Fruit fly (Drosophila melanogaster) whole organism, embryonic: ENCODE results near the gene APP-BP1.

Experiments used
- Aef1 ChIP-seq: fragments of 200-800 bp; sonication (Bioruptor generic); IDR thresholded peaks from 3 replicates; pipeline ENCODE4 v1.3.6; 2022; ENCODE audit warnings: missing biosample characterization, missing genetic modification characterization
- CG10274 ChIP-seq: fragments of 200-800 bp; sonication (Bioruptor generic); optimal IDR thresholded peaks from 3 replicates; lab custom pipeline; 2017; ENCODE audit warnings: missing biosample characterization, mild to moderate bottlenecking, missing genetic modification characterization
- CG10321 ChIP-seq: fragments of 200-800 bp; sonication (Bioruptor generic); IDR thresholded peaks from 2 replicates; pipeline ENCODE4 v1.3.6; 2022; ENCODE audit warnings: missing biosample characterization, missing genetic modification characterization
- CG10462 ChIP-seq: fragments of 200-800 bp; sonication (Bioruptor generic); optimal IDR thresholded peaks from 2 replicates; lab custom pipeline; 2016; ENCODE audit warnings: missing biosample characterization, missing genetic modification characterization
- CG11504 ChIP-seq: fragments of 200-800 bp; sonication (Bioruptor generic); optimal IDR thresholded peaks from 3 replicates; lab custom pipeline; 2019; ENCODE audit warnings: missing biosample characterization, mild to moderate bottlenecking, missing genetic modification characterization, moderate library complexity
- CG11695 ChIP-seq: fragments of 200-800 bp; sonication (Bioruptor generic); IDR thresholded peaks from 3 replicates; pipeline ENCODE4 v1.3.6; 2022; ENCODE audit warnings: missing biosample characterization, missing genetic modification characterization
- CG11696 ChIP-seq: fragments of 200-800 bp; sonication (Bioruptor generic); IDR thresholded peaks from 2 replicates; pipeline ENCODE4 v1.3.6; 2022; ENCODE audit warnings: missing biosample characterization, missing genetic modification characterization
- CG12219 ChIP-seq: fragments of 200-800 bp; sonication (Bioruptor generic); optimal IDR thresholded peaks from 3 replicates; lab custom pipeline; 2018; ENCODE audit warnings: missing biosample characterization, mild to moderate bottlenecking, missing genetic modification characterization
- CG14050 ChIP-seq: fragments of 200-800 bp; sonication (Bioruptor generic); IDR thresholded peaks from 3 replicates; pipeline ENCODE4 v1.3.6; 2022; ENCODE audit warnings: missing biosample characterization, missing genetic modification characterization
- CG17802 ChIP-seq: fragments of 200-800 bp; sonication (Bioruptor generic); optimal IDR thresholded peaks from 2 replicates; lab custom pipeline; 2018; ENCODE audit warnings: missing biosample characterization, mild to moderate bottlenecking, missing genetic modification characterization, moderate library complexity
- CG18011 ChIP-seq: fragments of 200-800 bp; sonication (Bioruptor generic); optimal IDR thresholded peaks from 2 replicates; lab custom pipeline; 2017; ENCODE audit warnings: missing biosample characterization, missing genetic modification characterization, mild to moderate bottlenecking, moderate library complexity, missing genotype
- CG18262 ChIP-seq: fragments of 200-800 bp; optimal IDR thresholded peaks from 3 replicates; lab custom pipeline; 2019; ENCODE audit warnings: missing biosample characterization, mild to moderate bottlenecking, missing genetic modification characterization, moderate library complexity
- CG30431 ChIP-seq: fragments of 200-800 bp; sonication (Bioruptor generic); optimal IDR thresholded peaks from 2 replicates; lab custom pipeline; 2017; ENCODE audit warnings: missing biosample characterization, missing genetic modification characterization
- CG33213 ChIP-seq: fragments of 200-800 bp; sonication (Bioruptor generic); optimal IDR thresholded peaks from 3 replicates; lab custom pipeline; 2016; ENCODE audit warnings: missing biosample characterization, missing genetic modification characterization
- CG33557 ChIP-seq: fragments of 200-800 bp; sonication (Bioruptor generic); optimal IDR thresholded peaks from 2 replicates; lab custom pipeline; 2019; ENCODE audit warnings: missing biosample characterization, mild to moderate bottlenecking, missing genetic modification characterization, moderate library complexity
- CG4707 ChIP-seq: fragments of 200-800 bp; sonication (Bioruptor generic); optimal IDR thresholded peaks from 2 replicates; lab custom pipeline; 2018; ENCODE audit warnings: missing biosample characterization, mild to moderate bottlenecking, missing genetic modification characterization, moderate library complexity
- CG4854 ChIP-seq: fragments of 200-800 bp; sonication (Bioruptor generic); optimal IDR thresholded peaks from 2 replicates; lab custom pipeline; 2016; ENCODE audit warnings: missing biosample characterization, missing genetic modification characterization, inconsistent platforms
- CG6683 ChIP-seq: fragments of 200-800 bp; sonication (Bioruptor generic); optimal IDR thresholded peaks from 2 replicates; lab custom pipeline; 2017; ENCODE audit warnings: missing biosample characterization, mild to moderate bottlenecking, missing genetic modification characterization, missing genetic modification reagents
- CG7928 ChIP-seq: fragments of 200-800 bp; sonication (Bioruptor generic); optimal IDR thresholded peaks from 2 replicates; lab custom pipeline; 2017; ENCODE audit warnings: missing biosample characterization, mild to moderate bottlenecking, missing genetic modification characterization
- CG7963 ChIP-seq: fragments of 200-800 bp; sonication (Bioruptor generic); IDR thresholded peaks from 3 replicates; pipeline ENCODE4 v1.3.6; 2022; ENCODE audit warnings: missing biosample characterization, missing genetic modification characterization; ENCODE audit not compliant: partially characterized antibody
- CG9215 ChIP-seq: fragments of 200-800 bp; sonication (Bioruptor generic); IDR thresholded peaks from 2 replicates; pipeline ENCODE4 v1.3.6; 2022; ENCODE audit warnings: missing biosample characterization, missing genetic modification characterization
- CG9876 ChIP-seq: fragments of 200-800 bp; sonication (Bioruptor generic); optimal IDR thresholded peaks from 2 replicates; lab custom pipeline; 2016; ENCODE audit warnings: missing biosample characterization, missing genetic modification characterization
- CTCF ChIP-seq: fragments of 200-800 bp; sonication (Bioruptor generic); optimal IDR thresholded peaks from 2 replicates; lab custom pipeline; 2017; ENCODE audit warnings: missing biosample characterization, mild to moderate bottlenecking, missing genetic modification characterization, moderate library complexity
- D19A ChIP-seq: fragments of 200-800 bp; optimal IDR thresholded peaks from 3 replicates; lab custom pipeline; 2019; ENCODE audit warnings: missing biosample characterization, mild to moderate bottlenecking, missing genetic modification characterization, moderate library complexity
- Eip74EF ChIP-seq, 2 experiments: fragments of 200-800 bp in 1 of 2; fragments of >200 bp in 1 of 2; sonication (Bioruptor generic) in 1 of 2; optimal IDR thresholded peaks; 2 replicates each; lab custom pipeline; 2017 to 2019; ENCODE audit warnings: missing biosample characterization in 2 of 2, missing genetic modification characterization in 2 of 2, mild to moderate bottlenecking in 1 of 2, moderate library complexity in 1 of 2
- Elba2 ChIP-seq: fragments of 200-800 bp; sonication (Bioruptor generic); optimal IDR thresholded peaks from 3 replicates; lab custom pipeline; 2016; ENCODE audit warnings: missing biosample characterization, missing genetic modification characterization
- Meics ChIP-seq: fragments of 200-800 bp; sonication (Bioruptor generic); optimal IDR thresholded peaks from 2 replicates; lab custom pipeline; 2017; ENCODE audit warnings: missing biosample characterization, mild to moderate bottlenecking, missing genetic modification characterization
- NC2α ChIP-seq: fragments of 200-800 bp; sonication (Bioruptor generic); optimal IDR thresholded peaks from 2 replicates; lab custom pipeline; 2016; ENCODE audit warnings: missing biosample characterization, missing genetic modification characterization
- Side ChIP-seq: fragments of 200-800 bp; sonication (Bioruptor generic); optimal IDR thresholded peaks from 2 replicates; lab custom pipeline; 2016; ENCODE audit warnings: missing biosample characterization, missing genetic modification characterization
- Six4 ChIP-seq: fragments of 200-800 bp; sonication (Bioruptor generic); optimal IDR thresholded peaks from 2 replicates; lab custom pipeline; 2016; ENCODE audit warnings: missing biosample characterization, missing genetic modification characterization
- Sox100B ChIP-seq: fragments of 200-800 bp; sonication (Bioruptor generic); optimal IDR thresholded peaks from 3 replicates; lab custom pipeline; 2018; ENCODE audit warnings: missing biosample characterization, mild to moderate bottlenecking, missing genetic modification characterization
- bigmax ChIP-seq: fragments of 200-800 bp; sonication (Bioruptor generic); optimal IDR thresholded peaks from 2 replicates; lab custom pipeline; 2018; ENCODE audit warnings: missing biosample characterization, mild to moderate bottlenecking, missing genetic modification characterization
- chm ChIP-seq: fragments of 200-800 bp; sonication (Bioruptor generic); IDR thresholded peaks from 2 replicates; pipeline ENCODE4 v1.3.6; 2022; ENCODE audit warnings: missing biosample characterization, missing genetic modification characterization
- crol ChIP-seq: fragments of 200-800 bp; sonication (Bioruptor generic); IDR thresholded peaks from 2 replicates; pipeline ENCODE4 v1.3.6; 2022; ENCODE audit warnings: missing biosample characterization, missing genetic modification characterization
- crp ChIP-seq, 2 experiments: fragments of 200-800 bp; sonication (Bioruptor generic); optimal IDR thresholded peaks; 2 replicates in 1 of 2; 3 replicates in 1 of 2; lab custom pipeline; 2017; ENCODE audit warnings: missing biosample characterization in 2 of 2, missing genetic modification characterization in 2 of 2, mild to moderate bottlenecking in 1 of 2, moderate library complexity in 1 of 2
- gem ChIP-seq: fragments of 200-800 bp; sonication (Bioruptor generic); optimal IDR thresholded peaks from 2 replicates; lab custom pipeline; 2019; ENCODE audit warnings: missing biosample characterization, mild to moderate bottlenecking, missing genetic modification characterization, moderate library complexity
- grau ChIP-seq: fragments of 200-800 bp; optimal IDR thresholded peaks from 3 replicates; lab custom pipeline; 2019; ENCODE audit warnings: missing biosample characterization, mild to moderate bottlenecking, missing genetic modification characterization, moderate library complexity
- ham ChIP-seq: fragments of 200-800 bp; sonication (Bioruptor generic); IDR thresholded peaks from 2 replicates; pipeline ENCODE4 v1.3.6; 2022; ENCODE audit warnings: missing biosample characterization, missing genetic modification characterization
- her ChIP-seq: fragments of 200-800 bp; sonication (Bioruptor generic); optimal IDR thresholded peaks from 2 replicates; lab custom pipeline; 2016; ENCODE audit warnings: missing biosample characterization, missing genetic modification characterization
- mam ChIP-seq: fragments of 200-800 bp; sonication (Bioruptor generic); optimal IDR thresholded peaks from 3 replicates; lab custom pipeline; 2016; ENCODE audit warnings: missing biosample characterization, missing genetic modification characterization
- nom ChIP-seq: fragments of 200-800 bp; sonication (Bioruptor generic); optimal IDR thresholded peaks from 2 replicates; lab custom pipeline; 2017; ENCODE audit warnings: missing biosample characterization, missing genetic modification characterization, mild to moderate bottlenecking, moderate library complexity, missing genetic modification reagents
- scrt ChIP-seq: fragments of 200-800 bp; sonication (Bioruptor generic); optimal IDR thresholded peaks from 2 replicates; lab custom pipeline; 2018; ENCODE audit warnings: missing biosample characterization, mild to moderate bottlenecking, missing genetic modification characterization, moderate library complexity
- sens ChIP-seq: fragments of 200-800 bp; sonication (Bioruptor generic); peaks from one replicate; lab custom pipeline; 2016; ENCODE audit warnings: missing biosample characterization, missing genetic modification characterization
- slou ChIP-seq: fragments of 200-800 bp; sonication (Bioruptor generic); optimal IDR thresholded peaks from 3 replicates; lab custom pipeline; 2016; ENCODE audit warnings: missing biosample characterization, missing genetic modification characterization
- slp2 ChIP-seq: fragments of 200-800 bp; sonication (Bioruptor generic); optimal IDR thresholded peaks from 2 replicates; lab custom pipeline; 2016; ENCODE audit warnings: missing biosample characterization, missing genetic modification characterization
- trem ChIP-seq: fragments of 200-800 bp; optimal IDR thresholded peaks from 3 replicates; lab custom pipeline; 2019; ENCODE audit warnings: missing biosample characterization, mild to moderate bottlenecking, missing genetic modification characterization, moderate library complexity
- trh ChIP-seq: fragments of 200-800 bp; sonication (Bioruptor generic); optimal IDR thresholded peaks from 2 replicates; lab custom pipeline; 2016; ENCODE audit warnings: missing biosample characterization, missing genetic modification characterization
- zen2 ChIP-seq: fragments of 200-800 bp; sonication (Bioruptor generic); IDR thresholded peaks from 3 replicates; pipeline ENCODE4 v1.3.6; 2022; ENCODE audit warnings: missing biosample characterization, missing genetic modification characterization; ENCODE audit not compliant: partially characterized antibody
- zfh1 ChIP-seq: fragments of 200-800 bp; sonication (Bioruptor generic); IDR thresholded peaks from 3 replicates; pipeline ENCODE4 v1.3.6; 2022; ENCODE audit warnings: missing biosample characterization, missing genetic modification characterization

APP-BP1 gene

dm6 chr3L:11118627-11119395, 20.6 kb downstream of the APP-BP1 start (continued):
- TF ChIP-seq CG33213 (GFP tag; lab: Kevin White, UChicago) = peak; percentile 70
- peak; percentile 87 for TF ChIP-seq sens (GFP tag; lab: Kevin White, UChicago)
- TF ChIP-seq CG11696 = 0 out of 2 replicates have a peak, but pooled peaks have one; percentile 26
- TF ChIP-seq CG7928 (GFP tag; lab: Kevin White, UChicago) = no peak
- no peak for TF ChIP-seq CG30431
- peak; percentile 38 for TF ChIP-seq grau (tag; lab: Kevin White, UChicago)
- peak; percentile 30 for TF ChIP-seq CG18262
- peak; percentile 52 for TF ChIP-seq slp2 (GFP tag; lab: Kevin White, UChicago)
- peak; percentile 1 for TF ChIP-seq her
- TF ChIP-seq ham (GFP tag; lab: Robert Waterston, UW) = no peak
- TF ChIP-seq zfh1 (GFP tag; lab: Robert Waterston, UW) = peak; percentile 77
- TF ChIP-seq trh (GFP tag; lab: Kevin White, UChicago) = peak; percentile 19
- TF ChIP-seq nom (GFP tag; lab: Kevin White, UChicago) = peak; percentile 73
- TF ChIP-seq CG10462 = no peak
- peak in 1 of 2 experiments; percentile 32 for TF ChIP-seq crp (GFP tag; optimal IDR thresholded peaks at IDR 0.05; lab: Kevin White, UChicago)
- TF ChIP-seq Aef1 (GFP tag; lab: Robert Waterston, UW) = peak; percentile 50; the same call in 1 of the 3 replicates
- TF ChIP-seq CG33557 (GFP tag; lab: Kevin White, UChicago) = peak; percentile 85
- no peak for TF ChIP-seq zen2 (GFP tag; lab: Robert Waterston, UW)
- 0 out of 2 replicates have a peak, but pooled peaks have one; percentile 11 for TF ChIP-seq crol
- no peak for TF ChIP-seq Six4 (GFP tag; lab: Kevin White, UChicago)
- no peak for TF ChIP-seq CG7963 (GFP tag; lab: Robert Waterston, UW)
- peak; percentile 80 for TF ChIP-seq Side (GFP tag; lab: Kevin White, UChicago)
- TF ChIP-seq CG6683 (GFP tag; lab: Kevin White, UChicago) = peak; percentile 77
- peak; percentile 69 for TF ChIP-seq NC2α
- peak; percentile 34 for TF ChIP-seq CG4854 (GFP tag; lab: Kevin White, UChicago)
- TF ChIP-seq Sox100B (GFP tag; lab: Kevin White, UChicago) = peak; percentile 72
- TF ChIP-seq D19A (tag; lab: Kevin White, UChicago) = peak; percentile 53
- no peak for TF ChIP-seq CG17802
- peak; percentile 76 for TF ChIP-seq CG12219 (GFP tag; lab: Kevin White, UChicago)
- peak; percentile 57; the same call in 1 of the 3 replicates for TF ChIP-seq CG11695 (GFP tag; lab: Robert Waterston, UW)
- TF ChIP-seq CG18011 = peak; percentile 23
- TF ChIP-seq Eip74EF (GFP tag; optimal IDR thresholded peaks at IDR 0.05; lab: Kevin White, UChicago) = peak in 1 of 2 experiments; percentile 75
- TF ChIP-seq trem (tag; lab: Kevin White, UChicago) = no peak
- TF ChIP-seq bigmax (GFP tag; lab: Kevin White, UChicago) = peak; percentile 58
- TF ChIP-seq CG10274 = peak; percentile 12
- TF ChIP-seq CG11504 (tag; lab: Kevin White, UChicago) = peak; percentile 30
- peak; percentile 57 for TF ChIP-seq CG9876
- no peak for TF ChIP-seq CG10321 (GFP tag; lab: Robert Waterston, UW)
- TF ChIP-seq mam (GFP tag; lab: Kevin White, UChicago) = peak; percentile 7
- TF ChIP-seq Meics (GFP tag; lab: Kevin White, UChicago) = peak; percentile 74
- peak; percentile 60 for TF ChIP-seq CG9215 (GFP tag; lab: Robert Waterston, UW)
- peak; percentile 78 for TF ChIP-seq scrt
- peak; percentile 72 for TF ChIP-seq CG4707 (GFP tag; lab: Kevin White, UChicago)
- TF ChIP-seq slou = peak; percentile 22
- TF ChIP-seq CTCF (GFP tag; lab: Kevin White, UChicago) = peak; percentile 6
- TF ChIP-seq Elba2 (GFP tag; lab: Kevin White, UChicago) = no peak
- peak; percentile 63 for TF ChIP-seq gem (tag; lab: Kevin White, UChicago)
- peak; percentile 48; the same call in 1 of the 3 replicates for TF ChIP-seq CG14050 (GFP tag; lab: Robert Waterston, UW)
- TF ChIP-seq chm (GFP tag; lab: Robert Waterston, UW) = no peak; the same call in none of the 2 replicates
